Worm (Caenorhabditis elegans) whole organism, L2 larva: ENCODE data around the gene C44B11.4.

Source experiments
- C34F6.9 ChIP-seq: fragments of 150-350 bp; optimal IDR thresholded peaks from 2 replicates; lab custom pipeline; 2014; ENCODE audit warnings: missing biosample characterization, missing genetic modification characterization
- F13H6.1 ChIP-seq: sonication (generic microtip); optimal IDR thresholded peaks from 2 replicates; lab custom pipeline; 2016; ENCODE audit warnings: missing genetic modification characterization, missing compliant biosample characterization
- R02D3.7 ChIP-seq: fragments of 150-350 bp; optimal IDR thresholded peaks from 2 replicates; lab custom pipeline; 2014; ENCODE audit warnings: missing biosample characterization, missing genetic modification characterization
- alr-1 ChIP-seq: fragments of 150-350 bp; optimal IDR thresholded peaks from 2 replicates; lab custom pipeline; 2014; ENCODE audit warnings: missing biosample characterization, missing genetic modification characterization
- aly-2 ChIP-seq: fragments of 150-350 bp; optimal IDR thresholded peaks from 2 replicates; lab custom pipeline; 2014; ENCODE audit warnings: missing biosample characterization, missing genetic modification characterization
- blmp-1 ChIP-seq: sonication (generic microtip); optimal IDR thresholded peaks from 2 replicates; lab custom pipeline; 2017; ENCODE audit warnings: missing genetic modification characterization, mild to moderate bottlenecking, missing compliant biosample characterization, antibody characterized with exemption, moderate library complexity; ENCODE audit not compliant: insufficient read depth
- ceh-16 ChIP-seq: fragments of 150-350 bp; optimal IDR thresholded peaks from 2 replicates; lab custom pipeline; 2014; ENCODE audit warnings: missing biosample characterization, missing genetic modification characterization
- crh-2 ChIP-seq: sonication (generic microtip); optimal IDR thresholded peaks from 2 replicates; lab custom pipeline; 2017; ENCODE audit warnings: missing biosample characterization, missing genetic modification characterization
- dmd-4 ChIP-seq: sonication (generic microtip); optimal IDR thresholded peaks from 2 replicates; lab custom pipeline; 2017; ENCODE audit warnings: missing biosample characterization, missing genetic modification characterization
- egl-27 ChIP-seq: sonication (generic microtip); optimal IDR thresholded peaks from 3 replicates; lab custom pipeline; 2017; ENCODE audit warnings: missing biosample characterization, missing genetic modification reagents, missing genetic modification characterization
- elt-3 ChIP-seq: sonication (generic microtip); optimal IDR thresholded peaks from 2 replicates; lab custom pipeline; 2017; ENCODE audit warnings: missing biosample characterization, missing genetic modification characterization
- fos-1 ChIP-seq: fragments of 150-350 bp; optimal IDR thresholded peaks from 2 replicates; lab custom pipeline; 2014; ENCODE audit warnings: missing biosample characterization, missing genetic modification characterization
- gmeb-1 ChIP-seq: fragments of 150-350 bp; optimal IDR thresholded peaks from 2 replicates; lab custom pipeline; 2014; ENCODE audit warnings: missing biosample characterization, missing genetic modification characterization
- lin-11 ChIP-seq: fragments of 150-350 bp; sonication (generic microtip); optimal IDR thresholded peaks from 2 replicates; lab custom pipeline; 2014; ENCODE audit warnings: missing biosample characterization, missing genetic modification characterization, inconsistent platforms, mixed read lengths
- lin-13 ChIP-seq: fragments of 150-350 bp; optimal IDR thresholded peaks from 2 replicates; lab custom pipeline; 2014; ENCODE audit warnings: missing biosample characterization, missing genetic modification reagents, missing genetic modification characterization
- mbf-1 ChIP-seq: sonication (generic microtip); optimal IDR thresholded peaks from 2 replicates; lab custom pipeline; 2017; ENCODE audit warnings: missing biosample characterization, missing genetic modification characterization
- mdl-1 ChIP-seq, 2 experiments: fragments of 150-350 bp in 1 of 2; sonication (generic microtip) in 1 of 2; optimal IDR thresholded peaks; 2 replicates each; lab custom pipeline; 2017; ENCODE audit warnings: missing biosample characterization in 2 of 2, missing genetic modification characterization in 2 of 2
- nhr-10 ChIP-seq: sonication (generic microtip); optimal IDR thresholded peaks from 2 replicates; lab custom pipeline; 2017; ENCODE audit warnings: missing biosample characterization, missing genetic modification characterization
- nhr-11 ChIP-seq: fragments of 150-350 bp; optimal IDR thresholded peaks from 2 replicates; lab custom pipeline; 2014; ENCODE audit warnings: missing biosample characterization, missing genetic modification characterization
- nhr-129 ChIP-seq: fragments of 150-350 bp; optimal IDR thresholded peaks from 2 replicates; lab custom pipeline; 2014; ENCODE audit warnings: missing biosample characterization, missing genetic modification characterization
- nhr-21 ChIP-seq: fragments of 150-350 bp; optimal IDR thresholded peaks from 2 replicates; lab custom pipeline; 2014; ENCODE audit warnings: missing biosample characterization, missing genetic modification characterization
- nhr-237 ChIP-seq: fragments of 150-350 bp; optimal IDR thresholded peaks from 2 replicates; lab custom pipeline; 2014; ENCODE audit warnings: missing biosample characterization, missing genetic modification characterization
- nhr-25 ChIP-seq: fragments of 150-350 bp; sonication (generic microtip); optimal IDR thresholded peaks from 3 replicates; lab custom pipeline; 2014; ENCODE audit warnings: missing biosample characterization, missing genetic modification characterization
- nhr-6 ChIP-seq: fragments of 150-350 bp; optimal IDR thresholded peaks from 2 replicates; lab custom pipeline; 2014; ENCODE audit warnings: missing biosample characterization, missing genetic modification characterization
- sem-4 ChIP-seq: fragments of 150-350 bp; optimal IDR thresholded peaks from 2 replicates; lab custom pipeline; 2014; ENCODE audit warnings: missing biosample characterization, missing genetic modification reagents, missing genetic modification characterization
- sma-9 ChIP-seq, 2 experiments: fragments of 150-350 bp in 1 of 2; sonication (generic microtip) in 1 of 2; optimal IDR thresholded peaks; 2 replicates each; lab custom pipeline; 2014 to 2016; ENCODE audit warnings: missing genetic modification characterization in 2 of 2, mild to moderate bottlenecking in 1 of 2, missing biosample characterization in 1 of 2, missing compliant biosample characterization in 1 of 2, missing genetic modification reagents in 1 of 2, moderate library complexity in 1 of 2
- snpc-4 ChIP-seq: fragments of 150-350 bp; optimal IDR thresholded peaks from 2 replicates; lab custom pipeline; 2014; ENCODE audit warnings: missing biosample characterization, missing genetic modification characterization
- unc-39 ChIP-seq: fragments of 150-350 bp; optimal IDR thresholded peaks from 2 replicates; lab custom pipeline; 2014; ENCODE audit warnings: missing biosample characterization, missing genetic modification characterization
- unc-55 ChIP-seq: fragments of 150-350 bp; sonication (generic microtip); optimal IDR thresholded peaks from 3 replicates; lab custom pipeline; 2014; ENCODE audit warnings: missing biosample characterization, missing genetic modification reagents, missing genetic modification characterization
- zag-1 ChIP-seq: fragments of 150-350 bp; optimal IDR thresholded peaks from 2 replicates; lab custom pipeline; 2014; ENCODE audit warnings: missing biosample characterization, missing genetic modification characterization
- ztf-1 ChIP-seq: fragments of 200-800 bp; sonication (Bioruptor generic); conservative IDR thresholded peaks from 2 replicates; pipeline ENCODE4 v1.3.6; 2022; ENCODE audit warnings: missing genetic modification characterization, missing compliant biosample characterization
- ztf-11 ChIP-seq: sonication (generic microtip); optimal IDR thresholded peaks from 2 replicates; lab custom pipeline; 2017; ENCODE audit warnings: missing biosample characterization, missing genetic modification characterization
- ztf-4 ChIP-seq: fragments of 150-350 bp; optimal IDR thresholded peaks from 2 replicates; lab custom pipeline; 2014; ENCODE audit warnings: missing biosample characterization, missing genetic modification characterization

The C44B11.4 gene

DNA sequence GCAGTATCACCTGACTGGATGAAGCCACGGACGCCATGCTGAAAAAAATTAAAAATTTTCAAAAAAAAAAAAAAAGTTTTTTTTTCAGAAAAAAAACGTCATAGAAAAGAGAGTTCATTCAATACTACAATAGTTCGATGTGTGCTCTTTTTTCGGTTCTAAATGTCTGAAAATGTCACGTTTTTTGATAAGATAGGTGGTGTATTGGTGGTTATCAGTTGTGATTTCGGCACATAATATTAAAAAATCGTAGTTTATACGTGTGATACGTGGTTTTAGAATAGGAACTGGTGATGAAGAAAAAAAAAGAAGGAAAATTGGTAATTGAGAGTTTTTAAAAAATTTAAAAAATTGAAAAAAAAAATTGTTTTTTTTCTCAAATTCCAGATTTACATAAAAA, 26.6 kb downstream of the C44B11.4 start:
- TF ChIP-seq sma-9 (GFP tag; optimal IDR thresholded peaks at IDR 0.05; lab: Kevin White, UChicago) (peak; percentile 70), sma-9 (tag; optimal IDR thresholded peaks at IDR 0.05; lab: Kevin White, UChicago) (no peak), mdl-1 (tag; optimal IDR thresholded peaks at IDR 0.05; lab: Kevin White, UChicago) (no peak), fos-1 (tag; lab: Kevin White, UChicago) (peak; percentile 92), crh-2 (tag; lab: Kevin White, UChicago) (peak; percentile 74), sem-4 (tag; lab: Kevin White, UChicago) (no peak), gmeb-1 (peak; percentile 28)

DNA sequence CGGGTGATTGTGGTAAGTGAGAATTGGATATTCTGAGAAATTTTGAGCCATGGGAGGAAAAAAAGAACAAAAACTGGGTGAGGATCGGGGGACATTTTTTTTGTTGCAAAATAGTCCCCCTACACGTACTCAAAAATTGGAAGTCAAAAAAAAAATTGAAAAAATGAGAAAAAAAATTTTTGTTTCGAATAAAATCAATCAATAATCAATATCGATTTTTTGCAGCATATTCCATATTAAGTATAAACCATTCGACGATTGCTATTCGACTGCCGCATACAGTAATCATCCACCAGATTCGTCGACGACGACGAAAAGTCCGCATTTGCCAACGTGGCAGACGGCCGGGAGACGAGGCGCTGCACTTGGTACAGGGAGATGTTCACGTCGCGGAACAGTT, 30.9 kb downstream of the C44B11.4 start:
- TF ChIP-seq nhr-25 (tag; lab: Kevin White, UChicago) (no peak), unc-55 (no peak), alr-1 (tag; lab: Kevin White, UChicago) (no peak), ztf-1 (GFP tag; lab: Robert Waterston, UW) (no peak), blmp-1 (tag; lab: Kevin White, UChicago) (no peak), nhr-6 (tag; lab: Kevin White, UChicago) (no peak), mdl-1 (tag; optimal IDR thresholded peaks at IDR 0.05; lab: Kevin White, UChicago) (no peak), dmd-4 (tag; lab: Kevin White, UChicago) (no peak), nhr-11 (tag; lab: Kevin White, UChicago) (no peak), ceh-16 (tag; lab: Kevin White, UChicago) (no peak), C34F6.9 (tag; lab: Kevin White, UChicago) (no peak), nhr-21 (no peak), snpc-4 (tag; lab: Kevin White, UChicago) (no peak), elt-3 (tag; lab: Kevin White, UChicago) (no peak), unc-39 (tag; lab: Kevin White, UChicago) (no peak), nhr-10 (tag; lab: Kevin White, UChicago) (no peak)
- TF ChIP-seq, all 48 proteins: peak for 0

DNA sequence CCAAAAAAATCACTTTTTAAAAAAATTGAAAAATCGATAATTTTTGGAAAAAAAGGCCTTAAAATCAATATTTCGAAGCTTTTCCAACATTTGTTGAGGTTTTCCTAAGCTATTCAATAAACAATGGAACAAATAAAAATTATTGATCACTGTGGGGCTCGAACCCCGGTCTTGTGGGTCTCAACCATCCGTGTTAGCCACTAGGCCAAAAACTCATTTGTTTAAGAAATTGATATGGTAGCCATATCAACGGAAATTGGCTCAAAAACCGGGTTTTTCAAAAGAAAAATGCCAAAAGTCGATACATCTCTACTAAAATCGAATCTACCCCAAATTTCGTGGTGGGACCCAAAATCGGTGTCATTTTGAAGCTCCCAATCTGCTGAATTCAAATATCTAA, 31.6 kb downstream of the C44B11.4 start:
- TF ChIP-seq sma-9 (GFP tag; optimal IDR thresholded peaks at IDR 0.05; lab: Kevin White, UChicago) (no peak), sma-9 (tag; optimal IDR thresholded peaks at IDR 0.05; lab: Kevin White, UChicago) (no peak), gmeb-1 (peak; percentile 5)

DNA sequence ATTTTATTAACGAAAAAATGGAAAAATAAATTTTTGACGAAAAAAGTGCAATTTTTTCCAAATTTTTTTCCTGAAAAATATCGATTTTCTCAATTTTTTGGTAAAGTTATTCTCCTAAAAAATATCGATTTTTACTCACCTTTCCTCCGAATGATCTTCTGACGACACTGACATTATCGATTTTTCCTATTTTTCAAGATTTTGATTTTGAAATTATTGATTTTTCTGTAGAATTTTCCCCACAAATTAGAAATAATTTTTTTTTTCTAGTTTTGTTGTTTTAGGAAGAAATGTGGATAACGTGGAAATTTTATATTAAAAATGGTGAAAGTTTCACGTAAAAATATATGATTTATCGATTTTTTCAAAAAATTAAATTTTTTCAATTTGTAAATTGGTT, 32.0 kb downstream of the C44B11.4 start:
- TF ChIP-seq zag-1 (tag; lab: Kevin White, UChicago) (no peak), nhr-21 (no peak), R02D3.7 (tag; lab: Kevin White, UChicago) (no peak), ztf-4 (no peak), lin-11 (no peak), ceh-16 (tag; lab: Kevin White, UChicago) (no peak), snpc-4 (tag; lab: Kevin White, UChicago) (no peak), elt-3 (tag; lab: Kevin White, UChicago) (no peak), F13H6.1 (tag; lab: Kevin White, UChicago) (no peak), C34F6.9 (tag; lab: Kevin White, UChicago) (no peak), nhr-129 (tag; lab: Kevin White, UChicago) (no peak), ztf-11 (tag; lab: Kevin White, UChicago) (no peak), nhr-237 (tag; lab: Kevin White, UChicago) (no peak)
- TF ChIP-seq, all 48 proteins: peak for 0

DNA sequence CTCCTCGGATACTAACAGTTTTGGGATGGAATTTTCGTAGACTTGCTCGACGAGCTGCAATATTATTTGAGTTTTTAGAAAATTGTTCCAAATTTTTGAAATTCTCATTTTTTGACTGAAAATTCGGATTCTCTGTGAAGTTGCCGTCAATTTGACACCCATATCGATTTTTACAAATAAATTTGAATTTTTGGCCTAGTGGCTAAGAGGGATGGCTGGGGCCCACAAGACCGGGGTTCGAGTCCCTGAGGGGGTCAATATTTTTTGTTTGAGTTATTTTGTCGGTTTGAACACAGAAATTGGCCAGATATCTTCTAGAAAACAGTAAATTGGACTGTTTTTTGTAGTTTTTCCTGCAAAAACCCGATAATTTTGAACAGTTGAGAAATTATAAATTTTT, 32.9 kb downstream of the C44B11.4 start:
- TF ChIP-seq mbf-1 (tag; lab: Kevin White, UChicago) (no peak), ceh-16 (tag; lab: Kevin White, UChicago) (no peak), ztf-4 (no peak), ztf-11 (tag; lab: Kevin White, UChicago) (no peak), nhr-25 (tag; lab: Kevin White, UChicago) (no peak), nhr-21 (no peak), lin-13 (GFP tag; lab: Kevin White, UChicago) (no peak), F13H6.1 (tag; lab: Kevin White, UChicago) (no peak), egl-27 (tag; lab: Kevin White, UChicago) (no peak), nhr-11 (tag; lab: Kevin White, UChicago) (no peak), aly-2 (tag; lab: Kevin White, UChicago) (no peak), unc-39 (tag; lab: Kevin White, UChicago) (no peak)
